Fruit fly (Drosophila melanogaster) whole organism, embryonic: Measurements from ENCODE around the gene CG9497.

Source experiments
- Atf-2 ChIP-seq: fragments of 200-800 bp; sonication (Bioruptor generic); optimal IDR thresholded peaks from 2 replicates; lab custom pipeline; 2016; ENCODE audit warnings: missing biosample characterization, missing genetic modification characterization
- CG10267 ChIP-seq: fragments of 200-800 bp; sonication (Bioruptor generic); optimal IDR thresholded peaks from 2 replicates; lab custom pipeline; 2018; ENCODE audit warnings: missing biosample characterization, mild to moderate bottlenecking, missing genetic modification characterization, moderate library complexity
- CG11696 ChIP-seq: fragments of 200-800 bp; sonication (Bioruptor generic); IDR thresholded peaks from 2 replicates; pipeline ENCODE4 v1.3.6; 2022; ENCODE audit warnings: missing biosample characterization, missing genetic modification characterization
- CG12236 ChIP-seq: fragments of 200-800 bp; sonication (Bioruptor generic); optimal IDR thresholded peaks from 2 replicates; lab custom pipeline; 2016; ENCODE audit warnings: missing biosample characterization, missing genetic modification characterization
- CG13296 ChIP-seq: fragments of 200-800 bp; sonication (Bioruptor generic); optimal IDR thresholded peaks from 3 replicates; lab custom pipeline; 2018; ENCODE audit warnings: missing biosample characterization, mild to moderate bottlenecking, missing genetic modification characterization
- CG16779 ChIP-seq: fragments of 200-800 bp; sonication (Bioruptor generic); IDR thresholded peaks from 2 replicates; pipeline ENCODE4 v1.3.6; 2022; ENCODE audit warnings: missing biosample characterization, missing genetic modification characterization
- CG18011 ChIP-seq: fragments of 200-800 bp; sonication (Bioruptor generic); optimal IDR thresholded peaks from 2 replicates; lab custom pipeline; 2017; ENCODE audit warnings: missing biosample characterization, missing genetic modification characterization, mild to moderate bottlenecking, moderate library complexity, missing genotype
- CG2129 ChIP-seq: fragments of 200-800 bp; sonication (Bioruptor generic); IDR thresholded peaks from 2 replicates; pipeline ENCODE4 v1.3.6; 2022; ENCODE audit warnings: missing biosample characterization, missing genetic modification characterization; ENCODE audit not compliant: partially characterized antibody
- CG30431 ChIP-seq: fragments of 200-800 bp; sonication (Bioruptor generic); optimal IDR thresholded peaks from 2 replicates; lab custom pipeline; 2017; ENCODE audit warnings: missing biosample characterization, missing genetic modification characterization
- CG3407 ChIP-seq: fragments of 200-800 bp; sonication (Bioruptor generic); optimal IDR thresholded peaks from 2 replicates; lab custom pipeline; 2018; ENCODE audit warnings: missing biosample characterization, mild to moderate bottlenecking, missing genetic modification characterization
- CG3726 ChIP-seq: fragments of 200-800 bp; sonication (Bioruptor generic); IDR thresholded peaks from 3 replicates; pipeline ENCODE4, ENCODE4 v1.3.6; 2022; ENCODE audit warnings: missing biosample characterization, missing genetic modification characterization
- CG4820 ChIP-seq: fragments of 200-800 bp; sonication (Bioruptor generic); optimal IDR thresholded peaks from 3 replicates; lab custom pipeline; 2016; ENCODE audit warnings: missing biosample characterization, missing genetic modification characterization
- CG6272 ChIP-seq: fragments of 200-800 bp; sonication (Bioruptor generic); IDR thresholded peaks from 2 replicates; pipeline ENCODE4 v1.3.6; 2022; ENCODE audit warnings: missing biosample characterization, missing genetic modification characterization
- CG7372 ChIP-seq: fragments of 200-800 bp; sonication (Bioruptor generic); IDR thresholded peaks from 2 replicates; pipeline ENCODE4 v1.3.6; 2022; ENCODE audit warnings: missing biosample characterization, missing genetic modification characterization
- CG8089 ChIP-seq: fragments of 200-800 bp; sonication (Bioruptor generic); optimal IDR thresholded peaks from 3 replicates; lab custom pipeline; 2016; ENCODE audit warnings: missing biosample characterization, missing genetic modification characterization
- CG8478 ChIP-seq: fragments of >200 bp; optimal IDR thresholded peaks from 2 replicates; lab custom pipeline; 2018
- CG9932 ChIP-seq: fragments of 200-800 bp; sonication (Bioruptor generic); IDR thresholded peaks from 2 replicates; pipeline ENCODE4 v1.3.6; 2022; ENCODE audit warnings: missing biosample characterization, missing genetic modification characterization
- CHES-1-like ChIP-seq: fragments of 200-800 bp; sonication (Bioruptor generic); optimal IDR thresholded peaks from 2 replicates; lab custom pipeline; 2016; ENCODE audit warnings: missing biosample characterization, missing genetic modification characterization
- Elba2 ChIP-seq: fragments of 200-800 bp; sonication (Bioruptor generic); optimal IDR thresholded peaks from 3 replicates; lab custom pipeline; 2016; ENCODE audit warnings: missing biosample characterization, missing genetic modification characterization
- Fer1 ChIP-seq: fragments of 200-800 bp; sonication (Bioruptor generic); optimal IDR thresholded peaks from 2 replicates; lab custom pipeline; 2017; ENCODE audit warnings: missing biosample characterization, mild to moderate bottlenecking, missing genetic modification characterization
- Pdp1 ChIP-seq, 2 experiments: fragments of 200-800 bp; sonication (Bioruptor generic); optimal IDR thresholded peaks; 3 replicates each; lab custom pipeline; 2016; ENCODE audit warnings: missing biosample characterization in 2 of 2, missing genetic modification characterization in 2 of 2, mild to moderate bottlenecking in 1 of 2, moderate library complexity in 1 of 2
- Side ChIP-seq: fragments of 200-800 bp; sonication (Bioruptor generic); optimal IDR thresholded peaks from 2 replicates; lab custom pipeline; 2016; ENCODE audit warnings: missing biosample characterization, missing genetic modification characterization
- Ssrp ChIP-seq: fragments of 200-800 bp; sonication (Bioruptor generic); optimal IDR thresholded peaks from 2 replicates; lab custom pipeline; 2018; ENCODE audit warnings: missing biosample characterization, mild to moderate bottlenecking, missing genetic modification characterization, moderate library complexity
- YL-1 ChIP-seq: fragments of 200-800 bp; sonication (Bioruptor generic); optimal IDR thresholded peaks from 3 replicates; lab custom pipeline; 2017; ENCODE audit warnings: missing biosample characterization, mild to moderate bottlenecking, missing genetic modification characterization
- ato ChIP-seq: fragments of 200-800 bp; sonication (Bioruptor generic); IDR thresholded peaks from 2 replicates; pipeline ENCODE4 v1.3.6; 2022; ENCODE audit warnings: missing biosample characterization, missing genetic modification characterization; ENCODE audit not compliant: partially characterized antibody
- bowl ChIP-seq: fragments of 200-800 bp; sonication (Bioruptor generic); IDR thresholded peaks from 2 replicates; pipeline ENCODE4 v1.3.6; 2022; ENCODE audit warnings: missing biosample characterization, missing genetic modification characterization
- btn ChIP-seq: fragments of 200-800 bp; sonication (Bioruptor generic); optimal IDR thresholded peaks from 2 replicates; lab custom pipeline; 2016; ENCODE audit warnings: missing biosample characterization, missing genetic modification characterization
- caup ChIP-seq: fragments of 200-800 bp; sonication (Bioruptor generic); optimal IDR thresholded peaks from 3 replicates; lab custom pipeline; 2017; ENCODE audit warnings: missing biosample characterization, mild to moderate bottlenecking, missing genetic modification characterization, moderate library complexity; ENCODE audit not compliant: severe bottlenecking
- ci ChIP-seq: fragments of 200-800 bp; sonication (Bioruptor generic); IDR thresholded peaks from 3 replicates; pipeline ENCODE4 v1.3.6; 2022; ENCODE audit warnings: missing biosample characterization, missing genetic modification characterization
- dati ChIP-seq: fragments of 200-800 bp; sonication (Bioruptor generic); IDR thresholded peaks from 2 replicates; pipeline ENCODE4 v1.3.6; 2022; ENCODE audit warnings: missing biosample characterization, missing genetic modification characterization
- disco-r ChIP-seq: fragments of 200-800 bp; sonication (Bioruptor generic); optimal IDR thresholded peaks from 2 replicates; lab custom pipeline; 2016; ENCODE audit warnings: missing biosample characterization, missing genetic modification characterization
- dmrt99B ChIP-seq: fragments of 200-800 bp; sonication (Bioruptor generic); optimal IDR thresholded peaks from 2 replicates; lab custom pipeline; 2018; ENCODE audit warnings: missing biosample characterization, mild to moderate bottlenecking, missing genetic modification characterization, moderate library complexity
- en ChIP-seq: fragments of 200-800 bp; sonication (Bioruptor generic); optimal IDR thresholded peaks from 2 replicates; lab custom pipeline; 2016; ENCODE audit warnings: missing biosample characterization, missing genetic modification characterization
- fd96Cb ChIP-seq: fragments of 200-800 bp; sonication (Bioruptor generic); optimal IDR thresholded peaks from 2 replicates; lab custom pipeline; 2018; ENCODE audit warnings: missing biosample characterization, mild to moderate bottlenecking, missing genetic modification characterization, moderate library complexity
- ham ChIP-seq: fragments of 200-800 bp; sonication (Bioruptor generic); IDR thresholded peaks from 2 replicates; pipeline ENCODE4 v1.3.6; 2022; ENCODE audit warnings: missing biosample characterization, missing genetic modification characterization
- hkb ChIP-seq, 2 experiments: fragments of 200-800 bp in 1 of 2; fragments of >200 bp in 1 of 2; sonication (Bioruptor generic) in 1 of 2; IDR thresholded peaks in 1 of 2; optimal IDR thresholded peaks in 1 of 2; 2 replicates each; pipeline versions ENCODE4 v1.3.6 to Lab custom; 2017 to 2022; ENCODE audit warnings: missing biosample characterization in 1 of 2, missing genetic modification characterization in 1 of 2
- jing ChIP-seq: fragments of 200-800 bp; sonication (Bioruptor generic); optimal IDR thresholded peaks from 2 replicates; lab custom pipeline; 2018; ENCODE audit warnings: missing biosample characterization, mild to moderate bottlenecking, missing genetic modification characterization
- luna ChIP-seq: fragments of 200-800 bp; sonication (Bioruptor generic); optimal IDR thresholded peaks from 2 replicates; lab custom pipeline; 2016; ENCODE audit warnings: missing biosample characterization, missing genetic modification characterization
- mld ChIP-seq: fragments of 200-800 bp; sonication (Bioruptor generic); IDR thresholded peaks from 3 replicates; pipeline ENCODE4 v1.3.6; 2022; ENCODE audit warnings: missing biosample characterization, missing genetic modification characterization; ENCODE audit not compliant: partially characterized antibody
- pita ChIP-seq: fragments of 200-800 bp; sonication (Bioruptor generic); optimal IDR thresholded peaks from 2 replicates; lab custom pipeline; 2017; ENCODE audit warnings: missing biosample characterization, mild to moderate bottlenecking, missing genetic modification characterization
- pros ChIP-seq: fragments of 200-800 bp; sonication (Bioruptor generic); optimal IDR thresholded peaks from 3 replicates; lab custom pipeline; 2019; ENCODE audit warnings: missing biosample characterization, mild to moderate bottlenecking, missing genetic modification characterization, moderate library complexity
- sens ChIP-seq: fragments of 200-800 bp; sonication (Bioruptor generic); peaks from one replicate; lab custom pipeline; 2016; ENCODE audit warnings: missing biosample characterization, missing genetic modification characterization
- sim ChIP-seq: fragments of 200-800 bp; sonication (Bioruptor generic); IDR thresholded peaks from 2 replicates; pipeline ENCODE4 v1.3.6; 2022; ENCODE audit warnings: missing biosample characterization, missing genetic modification characterization
- so ChIP-seq: fragments of 200-800 bp; sonication (Bioruptor generic); IDR thresholded peaks from 3 replicates; pipeline ENCODE4 v1.3.6; 2022; ENCODE audit warnings: missing biosample characterization, missing genetic modification characterization
- sob ChIP-seq: fragments of 200-800 bp; sonication (Bioruptor generic); IDR thresholded peaks from 2 replicates; pipeline ENCODE4 v1.3.6; 2022; ENCODE audit warnings: missing biosample characterization, missing genetic modification characterization
- tin ChIP-seq: fragments of 200-800 bp; sonication (Bioruptor generic); optimal IDR thresholded peaks from 3 replicates; lab custom pipeline; 2016; ENCODE audit warnings: missing biosample characterization, missing genetic modification characterization
- unpg ChIP-seq: fragments of 200-800 bp; sonication (Bioruptor generic); optimal IDR thresholded peaks from 3 replicates; lab custom pipeline; 2018; ENCODE audit warnings: missing biosample characterization, mild to moderate bottlenecking, missing genetic modification characterization, moderate library complexity
- usp ChIP-seq: fragments of >200 bp; optimal IDR thresholded peaks from 2 replicates; lab custom pipeline; 2017; ENCODE audit warnings: missing biosample characterization, missing genetic modification characterization
- yki ChIP-seq: fragments of >200 bp; optimal IDR thresholded peaks from 3 replicates; lab custom pipeline; 2018
- zen2 ChIP-seq: fragments of 200-800 bp; sonication (Bioruptor generic); IDR thresholded peaks from 3 replicates; pipeline ENCODE4 v1.3.6; 2022; ENCODE audit warnings: missing biosample characterization, missing genetic modification characterization; ENCODE audit not compliant: partially characterized antibody

The CG9497 gene

dm6 chr2L:6343084-6343873, 4.9 kb downstream of the CG9497 start (continued):
- TF ChIP-seq CHES-1-like (GFP tag; lab: Kevin White, UChicago) (no peak), Pdp1 (GFP tag; optimal IDR thresholded peaks at IDR 0.05; lab: Kevin White, UChicago) (peak in 1 of 2 experiments; percentile 99), usp (GFP tag; lab: Kevin White, UChicago) (no peak), CG10267 (peak; percentile 23), jing (GFP tag; lab: Kevin White, UChicago) (no peak), luna (no peak), CG18011 (peak; percentile 98), CG12236 (GFP tag; lab: Kevin White, UChicago) (no peak), ato (no peak), CG7372 (GFP tag; lab: Robert Waterston, UW) (no peak), Fer1 (GFP tag; lab: Kevin White, UChicago) (peak; percentile 20), Side (no peak), caup (GFP tag; lab: Kevin White, UChicago) (peak; percentile 62), disco-r (GFP tag; lab: Kevin White, UChicago) (no peak), CG3407 (GFP tag; lab: Kevin White, UChicago) (no peak), dmrt99B (tag; lab: Kevin White, UChicago) (no peak), unpg (no peak), sob (peak; percentile 56; the same call in 1 of the 2 replicates), dati (GFP tag; lab: Robert Waterston, UW) (no peak), tin (no peak), CG9932 (GFP tag; lab: Robert Waterston, UW) (no peak), sim (GFP tag; lab: Robert Waterston, UW) (no peak), so (no peak), CG8478 (lab: Kevin White, UChicago) (no peak), zen2 (no peak), mld (GFP tag; lab: Robert Waterston, UW) (no peak), CG2129 (no peak), bowl (0 out of 2 replicates have a peak, but pooled peaks have one; percentile 12), CG30431 (GFP tag; lab: Kevin White, UChicago) (no peak), sens (GFP tag; lab: Kevin White, UChicago) (peak; percentile 67), CG6272 (GFP tag; lab: Robert Waterston, UW) (no peak; the same call in 1 of the 2 replicates), YL-1 (GFP tag; lab: Kevin White, UChicago) (peak; percentile 56), btn (GFP tag; lab: Kevin White, UChicago) (no peak), ci (no peak), CG11696 (GFP tag; lab: Robert Waterston, UW) (no peak), CG16779 (GFP tag; lab: Robert Waterston, UW) (0 out of 2 replicates have a peak, but pooled peaks have one; percentile 31), CG8089 (no peak), hkb (optimal IDR thresholded peaks at IDR 0.05; lab: Kevin White, UChicago) (no peak), hkb (GFP tag; IDR thresholded peaks at IDR 0.05; lab: Robert Waterston, UW) (no peak), en (GFP tag; lab: Kevin White, UChicago) (no peak), pros (GFP tag; lab: Kevin White, UChicago) (no peak), Ssrp (tag; lab: Kevin White, UChicago) (no peak), fd96Cb (tag; lab: Kevin White, UChicago) (no peak), CG13296 (peak; percentile 21), Atf-2 (no peak), CG4820 (no peak), Elba2 (GFP tag; lab: Kevin White, UChicago) (peak; percentile 85), yki (lab: Kevin White, UChicago) (no peak), pita (no peak), ham (GFP tag; lab: Robert Waterston, UW) (no peak), CG3726 (GFP tag; lab: Robert Waterston, UW) (no peak)
